Worm (Caenorhabditis elegans) whole organism, late embryonic: ENCODE data around the gene F35C11.2.

ENCODE experiments used
- K09A11.1 ChIP-seq: sonication (generic microtip); optimal IDR thresholded peaks from 2 replicates; lab custom pipeline; 2017; ENCODE audit warnings: antibody characterized with exemption, mild to moderate bottlenecking, missing genetic modification characterization, missing compliant biosample characterization; ENCODE audit not compliant: insufficient read depth
- T23F11.4 ChIP-seq: fragments of 200-800 bp; sonication (Bioruptor generic); optimal IDR thresholded peaks from 2 replicates; lab custom pipeline; 2018; ENCODE audit warnings: mild to moderate bottlenecking, missing genetic modification characterization, missing compliant biosample characterization
- ceh-45 ChIP-seq: fragments of 200-800 bp; sonication (Bioruptor generic); IDR thresholded peaks from 2 replicates; pipeline ENCODE4 v1.3.6; 2022; ENCODE audit warnings: missing genetic modification reagents, missing genetic modification characterization, missing compliant biosample characterization
- ceh-9 ChIP-seq: sonication (generic microtip); optimal IDR thresholded peaks from 2 replicates; lab custom pipeline; 2016; ENCODE audit warnings: mild to moderate bottlenecking, missing genetic modification characterization, inconsistent platforms, missing compliant biosample characterization
- fkh-10 ChIP-seq: fragments of 150-350 bp; optimal IDR thresholded peaks from 2 replicates; lab custom pipeline; 2014; ENCODE audit warnings: missing biosample characterization, missing genetic modification reagents, missing genetic modification characterization
- hlh-13 ChIP-seq: fragments of 200-800 bp; sonication (Bioruptor generic); optimal IDR thresholded peaks from 2 replicates; lab custom pipeline; 2018; ENCODE audit warnings: mild to moderate bottlenecking, missing genetic modification characterization, missing compliant biosample characterization
- nfya-1 ChIP-seq: sonication (generic microtip); optimal IDR thresholded peaks from 2 replicates; lab custom pipeline; 2017; ENCODE audit warnings: missing genetic modification characterization, mild to moderate bottlenecking, missing compliant biosample characterization, antibody characterized with exemption, moderate library complexity
- nhr-11 ChIP-seq: fragments of 150-350 bp; optimal IDR thresholded peaks from 2 replicates; lab custom pipeline; 2014; ENCODE audit warnings: missing biosample characterization, missing genetic modification characterization
- pag-3 ChIP-seq: sonication (generic microtip); optimal IDR thresholded peaks from 2 replicates; lab custom pipeline; 2016; ENCODE audit warnings: missing compliant biosample characterization, missing genetic modification characterization, borderline replicate concordance
- pros-1 ChIP-seq: fragments of 150-350 bp; optimal IDR thresholded peaks from 2 replicates; lab custom pipeline; 2014; ENCODE audit warnings: missing biosample characterization, missing genetic modification reagents, missing genetic modification characterization
- sox-4 ChIP-seq: sonication (generic microtip); optimal IDR thresholded peaks from 2 replicates; lab custom pipeline; 2017; ENCODE audit warnings: mild to moderate bottlenecking, missing genetic modification characterization, inconsistent platforms, missing compliant biosample characterization
- unc-42 ChIP-seq: sonication (generic microtip); optimal IDR thresholded peaks from 2 replicates; lab custom pipeline; 2016; ENCODE audit warnings: missing genotype, missing genetic modification characterization, missing compliant biosample characterization

ce11 chrII:8248745-8249144 lies at the start of gene F35C11.2, which contains the start of gene F35C11.4:
- TF ChIP-seq nfya-1 (tag; lab: Kevin White, UChicago), result no peak
- TF ChIP-seq fkh-10 (GFP tag; lab: Kevin White, UChicago), result no peak
- no peak for TF ChIP-seq sox-4
- TF ChIP-seq pag-3 (tag; lab: Kevin White, UChicago), result no peak
- no peak for TF ChIP-seq ceh-9 (tag; lab: Kevin White, UChicago)
- TF ChIP-seq pros-1, result no peak
- TF ChIP-seq nhr-11 (tag; lab: Kevin White, UChicago), result no peak
- no peak for TF ChIP-seq T23F11.4 (GFP tag; lab: Kevin White, UChicago)
- TF ChIP-seq ceh-45 (GFP tag; lab: Robert Waterston, UW), result no peak
- no peak for TF ChIP-seq unc-42
- no peak for TF ChIP-seq K09A11.1 (tag; lab: Kevin White, UChicago)
- TF ChIP-seq hlh-13 (GFP tag; lab: Kevin White, UChicago), result no peak
